Worm (Caenorhabditis elegans): ENCODE data around the gene hda-10.

The hda-10 gene

ce11 chrII:13842340-13842739, 40.2 kb upstream of the hda-10 start:
- TF ChIP-seq ceh-91 (GFP tag; IDR thresholded peaks at IDR 0.05), result no peak
- TF ChIP-seq ceh-58 (GFP tag; IDR thresholded peaks at IDR 0.05), result no peak
- TF ChIP-seq madf-6 (GFP tag; IDR thresholded peaks at IDR 0.05), result no peak
- no peak for TF ChIP-seq dpff-1 (tag; optimal IDR thresholded peaks at IDR 0.05)
- no peak for TF ChIP-seq ama-1 (optimal IDR thresholded peaks at IDR 0.05)
- no peak for TF ChIP-seq ama-1 (GFP tag; optimal IDR thresholded peaks at IDR 0.05)
- TF ChIP-seq athp-1 (tag; optimal IDR thresholded peaks at IDR 0.05), result no peak
- no peak for TF ChIP-seq ztf-22 (GFP tag; optimal IDR thresholded peaks at IDR 0.05)
- no peak for TF ChIP-seq Y67H2A.10 (GFP tag; conservative IDR thresholded peaks at IDR 0.05)
- TF ChIP-seq lsy-27 (tag; optimal IDR thresholded peaks at IDR 0.05; ENCODE audit: borderline replicate concordance, insufficient read depth), result no peak
- no peak for TF ChIP-seq unc-130 (GFP tag; optimal IDR thresholded peaks at IDR 0.05)
- TF ChIP-seq lin-26 (GFP tag; IDR thresholded peaks at IDR 0.05), result no peak
- TF ChIP-seq B0035.1 (tag; optimal IDR thresholded peaks at IDR 0.05), result no peak
- no peak for TF ChIP-seq aptf-2 (GFP tag; conservative IDR thresholded peaks at IDR 0.05)
- TF ChIP-seq tbx-9 (tag; optimal IDR thresholded peaks at IDR 0.05; ENCODE audit: borderline replicate concordance), result no peak
- TF ChIP-seq F39B2.1 (GFP tag; IDR thresholded peaks at IDR 0.05), result no peak
- no peak for TF ChIP-seq hrde-1 (tag; optimal IDR thresholded peaks at IDR 0.05; ENCODE audit: borderline replicate concordance)

- no peak for TF ChIP-seq Y56A3A.18 (GFP tag; IDR thresholded peaks at IDR 0.05)
- no peak for TF ChIP-seq C17E4.6 (GFP tag; IDR thresholded peaks at IDR 0.05)
- TF ChIP-seq F49E8.2 (tag; optimal IDR thresholded peaks at IDR 0.05; ENCODE audit: insufficient read depth), result no peak
- TF ChIP-seq ztf-22 (GFP tag; optimal IDR thresholded peaks at IDR 0.05), result no peak
- TF ChIP-seq akir-1 (GFP tag; optimal IDR thresholded peaks at IDR 0.05), result no peak
- TF ChIP-seq gei-17 (GFP tag; optimal IDR thresholded peaks at IDR 0.05), result no peak
- no peak for TF ChIP-seq F39B2.1 (GFP tag; IDR thresholded peaks at IDR 0.05)
- TF ChIP-seq nhr-179 (tag; optimal IDR thresholded peaks at IDR 0.05), result no peak
- no peak for TF ChIP-seq snpc-4 (GFP tag; optimal IDR thresholded peaks at IDR 0.05)
- peak in 1 of 4 experiments; percentile 51 for TF ChIP-seq snpc-4 (tag; optimal IDR thresholded peaks at IDR 0.05)
- no peak for TF ChIP-seq ekl-4 (GFP tag; IDR thresholded peaks at IDR 0.05)
- no peak for TF ChIP-seq B0336.3 (GFP tag; IDR thresholded peaks at IDR 0.05)
- no peak for TF ChIP-seq T26A5.8 (tag; optimal IDR thresholded peaks at IDR 0.05)
- no peak for TF ChIP-seq B0261.1 (tag; optimal IDR thresholded peaks at IDR 0.05)
- peak in 1 of 2 experiments; percentile 6 for TF ChIP-seq let-607 (tag; optimal IDR thresholded peaks at IDR 0.05)
- no peak for TF ChIP-seq hsf-1 (GFP tag; IDR thresholded peaks at IDR 0.05)
- no peak for TF ChIP-seq F55B11.4 (tag; optimal IDR thresholded peaks at IDR 0.05; ENCODE audit: borderline replicate concordance, insufficient read depth)
- no peak for TF ChIP-seq ztf-3 (GFP tag; optimal IDR thresholded peaks at IDR 0.05)
- peak; percentile 81 for TF ChIP-seq nhr-80 (tag; optimal IDR thresholded peaks at IDR 0.05)
Measured at ce11 chrII:13846018-13846417, 36.5 kb upstream of the hda-10 start.

- TF ChIP-seq T26A5.8 (tag; optimal IDR thresholded peaks at IDR 0.05), result no peak
- no peak for TF ChIP-seq nhr-120 (GFP tag; IDR thresholded peaks at IDR 0.05)
- no peak for TF ChIP-seq xnd-1 (tag; optimal IDR thresholded peaks at IDR 0.05)
- no peak for TF ChIP-seq somi-1 (GFP tag; optimal IDR thresholded peaks at IDR 0.05)
- TF ChIP-seq hrde-1 (tag; optimal IDR thresholded peaks at IDR 0.05; ENCODE audit: borderline replicate concordance), result no peak
- no peak for TF ChIP-seq attf-3 (GFP tag; conservative IDR thresholded peaks at IDR 0.05)
- no peak for TF ChIP-seq ekl-4 (GFP tag; IDR thresholded peaks at IDR 0.05)
- no peak for TF ChIP-seq ztf-3 (GFP tag; optimal IDR thresholded peaks at IDR 0.05)
- no peak for TF ChIP-seq hlh-26 (GFP tag; conservative IDR thresholded peaks at IDR 0.05)
- TF ChIP-seq athp-1 (tag; optimal IDR thresholded peaks at IDR 0.05), result no peak
- no peak for TF ChIP-seq C17E4.6 (GFP tag; IDR thresholded peaks at IDR 0.05)
- no peak for TF ChIP-seq K12H6.12 (tag; optimal IDR thresholded peaks at IDR 0.05)
Measured at ce11 chrII:13847366-13847765, 35.1 kb upstream of the hda-10 start.
